Worm (Caenorhabditis elegans) whole organism, L4 larva: ENCODE data around the gene sdz-26.

Experiments used
- aha-1 ChIP-seq: fragments of 150-350 bp; peaks from one replicate; lab custom pipeline; 2014; ENCODE audit warnings: missing biosample characterization, missing genetic modification characterization
- ama-1 ChIP-seq: fragments of 150-350 bp; optimal IDR thresholded peaks from 2 replicates; lab custom pipeline; 2014; ENCODE audit warnings: inconsistent platforms, mixed read lengths
- daf-19 ChIP-seq: fragments of 200-800 bp; sonication (Bioruptor generic); conservative IDR thresholded peaks from 2 replicates; pipeline ENCODE4 v1.3.6; 2022; ENCODE audit warnings: missing genetic modification characterization, missing compliant biosample characterization
- dpl-1 ChIP-seq: fragments of 150-350 bp; optimal IDR thresholded peaks from 2 replicates; lab custom pipeline; 2014; ENCODE audit warnings: missing biosample characterization, missing genetic modification reagents, missing genetic modification characterization
- hif-1 ChIP-seq, 2 experiments: sonication (generic microtip); optimal IDR thresholded peaks; 2 replicates each; lab custom pipeline; 2016 to 2017; ENCODE audit warnings: missing compliant biosample characterization in 2 of 2, missing genetic modification characterization in 2 of 2, missing genetic modification reagents in 2 of 2, missing genotype in 2 of 2, mild to moderate bottlenecking in 1 of 2
- lir-3 ChIP-seq: sonication (generic microtip); optimal IDR thresholded peaks from 2 replicates; lab custom pipeline; 2016; ENCODE audit warnings: mild to moderate bottlenecking, missing genetic modification characterization, missing compliant biosample characterization
- nhr-237 ChIP-seq: sonication (generic microtip); optimal IDR thresholded peaks from 2 replicates; lab custom pipeline; 2017; ENCODE audit warnings: missing biosample characterization, missing genetic modification characterization
- nhr-77 ChIP-seq: fragments of 150-350 bp; optimal IDR thresholded peaks from 2 replicates; lab custom pipeline; 2014; ENCODE audit warnings: missing biosample characterization, missing genetic modification characterization
- unc-39 ChIP-seq: sonication (generic microtip); optimal IDR thresholded peaks from 2 replicates; lab custom pipeline; 2017; ENCODE audit warnings: missing biosample characterization, missing genetic modification characterization

- TF ChIP-seq daf-19 (GFP tag; lab: Robert Waterston, UW): no peak
- TF ChIP-seq hif-1 (tag; optimal IDR thresholded peaks at IDR 0.05; lab: Kevin White, UChicago): peak in 1 of 2 experiments; percentile 48
- TF ChIP-seq unc-39 (tag; lab: Kevin White, UChicago): no peak
- peak; percentile 31 for TF ChIP-seq dpl-1 (GFP tag; lab: Kevin White, UChicago)
- no peak for TF ChIP-seq nhr-237 (tag; lab: Kevin White, UChicago)
- peak; percentile 80 for TF ChIP-seq aha-1 (tag; lab: Kevin White, UChicago)
- TF ChIP-seq ama-1 (lab: Kevin White, UChicago): no peak
- TF ChIP-seq lir-3 (tag; lab: Kevin White, UChicago): peak; percentile 50
- peak; percentile 68 for TF ChIP-seq nhr-77 (tag; lab: Kevin White, UChicago)
Measured at ce11 chrII:14407332-14408270, 26.1 kb downstream of the sdz-26 start.
